Fruit fly (Drosophila melanogaster) whole organism, embryonic: ENCODE measurements around the gene Ubc7.

Source experiments
- Bgb ChIP-seq: fragments of 200-800 bp; sonication (Bioruptor generic); IDR thresholded peaks from 2 replicates; pipeline ENCODE4 v1.3.6; 2022; ENCODE audit warnings: missing biosample characterization, missing genetic modification characterization; ENCODE audit not compliant: partially characterized antibody
- CG10267 ChIP-seq: fragments of 200-800 bp; sonication (Bioruptor generic); optimal IDR thresholded peaks from 2 replicates; lab custom pipeline; 2018; ENCODE audit warnings: missing biosample characterization, mild to moderate bottlenecking, missing genetic modification characterization, moderate library complexity
- CG10321 ChIP-seq: fragments of 200-800 bp; sonication (Bioruptor generic); IDR thresholded peaks from 2 replicates; pipeline ENCODE4 v1.3.6; 2022; ENCODE audit warnings: missing biosample characterization, missing genetic modification characterization
- CG10979 ChIP-seq: fragments of 200-800 bp; sonication (Bioruptor generic); optimal IDR thresholded peaks from 2 replicates; lab custom pipeline; 2018; ENCODE audit warnings: missing biosample characterization, mild to moderate bottlenecking, missing genetic modification characterization, moderate library complexity
- CG11504 ChIP-seq: fragments of 200-800 bp; sonication (Bioruptor generic); optimal IDR thresholded peaks from 3 replicates; lab custom pipeline; 2019; ENCODE audit warnings: missing biosample characterization, mild to moderate bottlenecking, missing genetic modification characterization, moderate library complexity
- CG14710 ChIP-seq: fragments of 200-800 bp; sonication (Bioruptor generic); optimal IDR thresholded peaks from 3 replicates; lab custom pipeline; 2019; ENCODE audit warnings: missing biosample characterization, mild to moderate bottlenecking, missing genetic modification characterization, moderate library complexity
- CG15514 ChIP-seq: fragments of 200-800 bp; sonication (Bioruptor generic); optimal IDR thresholded peaks from 3 replicates; lab custom pipeline; 2017; ENCODE audit warnings: missing biosample characterization, missing genetic modification characterization, mild to moderate bottlenecking, moderate library complexity, missing genetic modification reagents
- CG16779 ChIP-seq: fragments of 200-800 bp; sonication (Bioruptor generic); IDR thresholded peaks from 2 replicates; pipeline ENCODE4 v1.3.6; 2022; ENCODE audit warnings: missing biosample characterization, missing genetic modification characterization
- CG17186 ChIP-seq: fragments of 200-800 bp; sonication (Bioruptor generic); optimal IDR thresholded peaks from 3 replicates; lab custom pipeline; 2017; ENCODE audit warnings: missing biosample characterization, missing genetic modification reagents, missing genetic modification characterization
- CG17912 ChIP-seq: fragments of 200-800 bp; sonication (Bioruptor generic); optimal IDR thresholded peaks from 2 replicates; lab custom pipeline; 2018; ENCODE audit warnings: missing biosample characterization, mild to moderate bottlenecking, missing genetic modification characterization
- CG2678 ChIP-seq: fragments of 200-800 bp; sonication (Bioruptor generic); optimal IDR thresholded peaks from 3 replicates; lab custom pipeline; 2019; ENCODE audit warnings: missing biosample characterization, mild to moderate bottlenecking, missing genetic modification characterization, moderate library complexity
- CG2712 ChIP-seq: fragments of 200-800 bp; optimal IDR thresholded peaks from 3 replicates; lab custom pipeline; 2019; ENCODE audit warnings: missing biosample characterization, mild to moderate bottlenecking, missing genetic modification characterization, moderate library complexity
- CG34224 ChIP-seq: fragments of 200-800 bp; sonication (Bioruptor generic); IDR thresholded peaks from 3 replicates; pipeline ENCODE4 v1.3.6; 2022; ENCODE audit warnings: missing biosample characterization, missing genetic modification characterization; ENCODE audit not compliant: partially characterized antibody
- CG42726 ChIP-seq: fragments of 200-800 bp; sonication (Bioruptor generic); IDR thresholded peaks from 2 replicates; pipeline ENCODE4 v1.3.6; 2022; ENCODE audit warnings: missing biosample characterization, missing genetic modification characterization; ENCODE audit not compliant: partially characterized antibody
- CG4404 ChIP-seq: fragments of 200-800 bp; sonication (Bioruptor generic); IDR thresholded peaks from 2 replicates; pipeline ENCODE4 v1.3.6; 2022; ENCODE audit warnings: missing biosample characterization, missing genetic modification characterization
- CG4854 ChIP-seq: fragments of 200-800 bp; sonication (Bioruptor generic); optimal IDR thresholded peaks from 2 replicates; lab custom pipeline; 2016; ENCODE audit warnings: missing biosample characterization, missing genetic modification characterization, inconsistent platforms
- CG6765 ChIP-seq: fragments of 200-800 bp; sonication (Bioruptor generic); optimal IDR thresholded peaks from 3 replicates; lab custom pipeline; 2017; ENCODE audit warnings: missing biosample characterization, mild to moderate bottlenecking, missing genetic modification characterization
- CG6854 ChIP-seq: fragments of 200-800 bp; sonication (Bioruptor generic); optimal IDR thresholded peaks from 3 replicates; lab custom pipeline; 2017; ENCODE audit warnings: missing biosample characterization, mild to moderate bottlenecking, missing genetic modification characterization
- CG8281 ChIP-seq: fragments of 200-800 bp; sonication (Bioruptor generic); optimal IDR thresholded peaks from 2 replicates; lab custom pipeline; 2018; ENCODE audit warnings: missing biosample characterization, mild to moderate bottlenecking, missing genetic modification characterization, moderate library complexity
- CG9215 ChIP-seq: fragments of 200-800 bp; sonication (Bioruptor generic); IDR thresholded peaks from 2 replicates; pipeline ENCODE4 v1.3.6; 2022; ENCODE audit warnings: missing biosample characterization, missing genetic modification characterization
- CTCF ChIP-seq: fragments of 200-800 bp; sonication (Bioruptor generic); optimal IDR thresholded peaks from 2 replicates; lab custom pipeline; 2017; ENCODE audit warnings: missing biosample characterization, mild to moderate bottlenecking, missing genetic modification characterization, moderate library complexity
- Dll ChIP-seq: fragments of 200-800 bp; sonication (Bioruptor generic); IDR thresholded peaks from 4 replicates; pipeline ENCODE4 v1.3.6; 2022; ENCODE audit warnings: missing biosample characterization, missing genetic modification characterization; ENCODE audit not compliant: partially characterized antibody
- Doc3 ChIP-seq: fragments of 200-800 bp; sonication (Bioruptor generic); IDR thresholded peaks from 3 replicates; pipeline ENCODE4 v1.3.6; 2022; ENCODE audit warnings: missing biosample characterization, missing genetic modification characterization; ENCODE audit not compliant: partially characterized antibody
- HLH4C ChIP-seq: fragments of 200-800 bp; sonication (Bioruptor generic); IDR thresholded peaks from 3 replicates; pipeline ENCODE4 v1.3.6; 2022; ENCODE audit warnings: missing biosample characterization, missing genetic modification characterization; ENCODE audit not compliant: partially characterized antibody
- Mes4 ChIP-seq: fragments of 200-800 bp; sonication (Bioruptor generic); optimal IDR thresholded peaks from 2 replicates; lab custom pipeline; 2016; ENCODE audit warnings: missing biosample characterization, missing genetic modification characterization
- Scr ChIP-seq: fragments of 200-800 bp; sonication (Bioruptor generic); IDR thresholded peaks from 2 replicates; pipeline ENCODE4 v1.3.6; 2022; ENCODE audit warnings: missing biosample characterization, missing genetic modification characterization; ENCODE audit not compliant: partially characterized antibody
- Trl ChIP-seq, 3 experiments: fragments of >200 bp in 2 of 3; fragments of 200-800 bp in 1 of 3; sonication (Bioruptor generic) in 1 of 3; optimal IDR thresholded peaks; 2 replicates in 1 of 3; 3 replicates in 2 of 3; lab custom pipeline; 2016 to 2017; ENCODE audit warnings: missing biosample characterization in 1 of 3, missing genetic modification characterization in 1 of 3
- Vsx1 ChIP-seq: fragments of 200-800 bp; sonication (Bioruptor generic); optimal IDR thresholded peaks from 2 replicates; lab custom pipeline; 2017; ENCODE audit warnings: missing biosample characterization, mild to moderate bottlenecking, missing genetic modification characterization, missing genetic modification reagents
- Xbp1 ChIP-seq: fragments of 200-800 bp; sonication (Bioruptor generic); optimal IDR thresholded peaks from 3 replicates; lab custom pipeline; 2016; ENCODE audit warnings: missing biosample characterization, mild to moderate bottlenecking, missing genetic modification characterization
- abd-A ChIP-seq: fragments of 200-800 bp; sonication (Bioruptor generic); optimal IDR thresholded peaks from 3 replicates; lab custom pipeline; 2019; ENCODE audit warnings: missing biosample characterization, mild to moderate bottlenecking, missing genetic modification characterization, moderate library complexity
- amos ChIP-seq: fragments of 200-800 bp; sonication (Bioruptor generic); IDR thresholded peaks from 2 replicates; pipeline ENCODE4 v1.3.6; 2022; ENCODE audit warnings: missing biosample characterization, missing genetic modification characterization; ENCODE audit not compliant: partially characterized antibody
- bbx ChIP-seq: fragments of 200-800 bp; sonication (Bioruptor generic); IDR thresholded peaks from 2 replicates; pipeline ENCODE4 v1.3.6; 2022; ENCODE audit warnings: missing biosample characterization, missing genetic modification characterization; ENCODE audit not compliant: partially characterized antibody
- chinmo ChIP-seq: fragments of 200-800 bp; sonication (Bioruptor generic); IDR thresholded peaks from 4 replicates; pipeline ENCODE4 v1.3.6; 2022; ENCODE audit warnings: missing biosample characterization, missing genetic modification characterization; ENCODE audit not compliant: partially characterized antibody
- ci ChIP-seq: fragments of 200-800 bp; sonication (Bioruptor generic); IDR thresholded peaks from 3 replicates; pipeline ENCODE4 v1.3.6; 2022; ENCODE audit warnings: missing biosample characterization, missing genetic modification characterization
- disco-r ChIP-seq: fragments of 200-800 bp; sonication (Bioruptor generic); optimal IDR thresholded peaks from 2 replicates; lab custom pipeline; 2016; ENCODE audit warnings: missing biosample characterization, missing genetic modification characterization
- fd64A ChIP-seq: fragments of 200-800 bp; sonication (Bioruptor generic); optimal IDR thresholded peaks from 3 replicates; lab custom pipeline; 2018; ENCODE audit warnings: missing biosample characterization, mild to moderate bottlenecking, missing genetic modification characterization
- gcm2 ChIP-seq: fragments of 200-800 bp; sonication (Bioruptor generic); optimal IDR thresholded peaks from 2 replicates; lab custom pipeline; 2016; ENCODE audit warnings: missing biosample characterization, missing genetic modification characterization
- gfzf ChIP-seq: fragments of 200-800 bp; sonication (Bioruptor generic); optimal IDR thresholded peaks from 2 replicates; lab custom pipeline; 2016; ENCODE audit warnings: missing biosample characterization, mild to moderate bottlenecking, missing genetic modification characterization, moderate library complexity
- inv ChIP-seq: fragments of 200-800 bp; sonication (Bioruptor generic); IDR thresholded peaks from 2 replicates; pipeline ENCODE4 v1.3.6; 2022; ENCODE audit warnings: missing biosample characterization, missing genetic modification characterization; ENCODE audit not compliant: partially characterized antibody
- luna ChIP-seq: fragments of 200-800 bp; sonication (Bioruptor generic); optimal IDR thresholded peaks from 2 replicates; lab custom pipeline; 2016; ENCODE audit warnings: missing biosample characterization, missing genetic modification characterization
- nerfin-2 ChIP-seq: fragments of 200-800 bp; sonication (Bioruptor generic); IDR thresholded peaks from 2 replicates; pipeline ENCODE4 v1.3.6; 2022; ENCODE audit warnings: missing biosample characterization, missing genetic modification characterization; ENCODE audit not compliant: partially characterized antibody
- nmo ChIP-seq: fragments of 200-800 bp; sonication (Bioruptor generic); optimal IDR thresholded peaks from 2 replicates; lab custom pipeline; 2018; ENCODE audit warnings: missing biosample characterization, mild to moderate bottlenecking, missing genetic modification characterization, moderate library complexity
- otp ChIP-seq: fragments of 200-800 bp; sonication (Bioruptor generic); IDR thresholded peaks from 3 replicates; pipeline ENCODE4, ENCODE4 v1.3.6; 2022; ENCODE audit warnings: missing biosample characterization, missing genetic modification characterization
- pfk ChIP-seq: fragments of 200-800 bp; sonication (Bioruptor generic); optimal IDR thresholded peaks from 2 replicates; lab custom pipeline; 2018; ENCODE audit warnings: missing biosample characterization, mild to moderate bottlenecking, missing genetic modification characterization, moderate library complexity
- rib ChIP-seq: fragments of 200-800 bp; sonication (Bioruptor generic); IDR thresholded peaks from 2 replicates; pipeline ENCODE4 v1.3.6; 2022; ENCODE audit warnings: missing biosample characterization, missing genetic modification characterization
- tna ChIP-seq: fragments of 200-800 bp; sonication (Bioruptor generic); IDR thresholded peaks from 2 replicates; pipeline ENCODE4 v1.3.6; 2022; ENCODE audit warnings: missing biosample characterization, missing genetic modification characterization; ENCODE audit not compliant: partially characterized antibody
- unc-4 ChIP-seq: fragments of 200-800 bp; sonication (Bioruptor generic); IDR thresholded peaks from 2 replicates; pipeline ENCODE4 v1.3.6; 2022; ENCODE audit warnings: missing biosample characterization, missing genetic modification characterization; ENCODE audit not compliant: partially characterized antibody

Gene Ubc7

DNA sequence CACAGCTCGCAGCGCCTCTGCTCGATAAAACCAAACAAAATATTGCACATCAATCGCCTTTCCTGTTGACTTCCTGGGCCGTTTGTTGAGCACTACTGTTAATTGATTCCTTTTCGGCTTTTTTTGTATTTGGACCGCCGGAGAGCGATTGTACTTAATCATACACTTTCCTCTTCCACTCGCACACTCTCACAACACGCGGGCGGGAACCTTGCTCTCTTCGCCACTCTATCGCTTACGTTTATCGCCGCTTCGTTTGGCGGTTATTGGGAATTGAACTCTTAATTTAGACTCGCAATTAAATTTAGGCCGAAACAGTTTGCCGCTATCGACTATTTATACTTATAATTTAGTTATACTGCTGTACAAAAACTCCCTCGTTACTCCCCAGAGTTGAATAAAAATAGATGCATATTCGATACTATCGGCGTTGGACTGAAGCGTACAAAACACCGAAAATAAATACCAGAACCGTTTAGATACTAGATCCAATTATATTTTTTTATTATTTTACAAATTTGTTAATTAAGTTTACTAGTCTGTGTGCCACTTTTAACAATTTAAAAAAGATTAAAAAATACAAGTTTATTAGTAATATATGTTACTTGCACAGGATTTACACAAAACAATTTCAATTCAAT lies 39.8 kb upstream of the Ubc7 start, which contains the start of gene Arp2 (continued):
- TF ChIP-seq CG4404 = no peak
- TF ChIP-seq gcm2 (GFP tag; lab: Kevin White, UChicago) = no peak
- no peak for TF ChIP-seq CG17186 (GFP tag; lab: Kevin White, UChicago)
- TF ChIP-seq CG15514 (GFP tag; lab: Kevin White, UChicago) = peak; percentile 41
- no peak for TF ChIP-seq CTCF (GFP tag; lab: Kevin White, UChicago)
- peak; percentile 65 for TF ChIP-seq gfzf (GFP tag; lab: Kevin White, UChicago)
- no peak for TF ChIP-seq disco-r (GFP tag; lab: Kevin White, UChicago)
- TF ChIP-seq CG17912 (GFP tag; lab: Kevin White, UChicago) = no peak
- TF ChIP-seq Trl (optimal IDR thresholded peaks at IDR 0.05; lab: Kevin White, UChicago) = peak; percentile 55 to 70
- no peak for TF ChIP-seq Trl (GFP tag; optimal IDR thresholded peaks at IDR 0.05; lab: Kevin White, UChicago)
- TF ChIP-seq rib (GFP tag; lab: Robert Waterston, UW) = no peak
- no peak for TF ChIP-seq CG10979
- peak; percentile 59; the same call in 1 of the 3 replicates for TF ChIP-seq HLH4C (GFP tag; lab: Robert Waterston, UW)
- TF ChIP-seq Dll = peak; percentile 72; the same call in 3 of the 4 replicates
- TF ChIP-seq ci (GFP tag; lab: Robert Waterston, UW) = 0 out of 3 replicates have a peak, but pooled peaks have one; percentile 12
- peak; percentile 11 for TF ChIP-seq CG10267
- TF ChIP-seq CG42726 (GFP tag; lab: Robert Waterston, UW) = 0 out of 2 replicates have a peak, but pooled peaks have one; percentile 3
- no peak for TF ChIP-seq CG10321 (GFP tag; lab: Robert Waterston, UW)
- TF ChIP-seq Bgb (GFP tag; lab: Robert Waterston, UW) = peak; percentile 64; the same call in 1 of the 2 replicates
- TF ChIP-seq CG6854 (GFP tag; lab: Kevin White, UChicago) = no peak
- peak; percentile 69 for TF ChIP-seq CG34224 (GFP tag; lab: Robert Waterston, UW)
- TF ChIP-seq CG6765 (GFP tag; lab: Kevin White, UChicago) = no peak
- peak; percentile 12 for TF ChIP-seq CG2712 (tag; lab: Kevin White, UChicago)
- TF ChIP-seq otp = no peak
- no peak for TF ChIP-seq pfk (GFP tag; lab: Kevin White, UChicago)
- no peak for TF ChIP-seq CG8281 (tag; lab: Kevin White, UChicago)
- no peak for TF ChIP-seq Xbp1 (GFP tag; lab: Kevin White, UChicago)
- peak; percentile 14 for TF ChIP-seq nmo (GFP tag; lab: Kevin White, UChicago)
- TF ChIP-seq luna (GFP tag; lab: Kevin White, UChicago) = no peak
- 0 out of 4 replicates have a peak, but pooled peaks have one; percentile 16 for TF ChIP-seq chinmo
- TF ChIP-seq bbx (GFP tag; lab: Robert Waterston, UW) = peak; percentile 65
- peak; percentile 66 for TF ChIP-seq inv (GFP tag; lab: Robert Waterston, UW)
- peak; percentile 56 for TF ChIP-seq CG14710 (tag; lab: Kevin White, UChicago)
- TF ChIP-seq nerfin-2 = 0 out of 2 replicates have a peak, but pooled peaks have one; percentile 25
- no peak for TF ChIP-seq CG2678 (tag; lab: Kevin White, UChicago)
- TF ChIP-seq Vsx1 = no peak
- no peak for TF ChIP-seq CG9215
- no peak for TF ChIP-seq CG4854 (GFP tag; lab: Kevin White, UChicago)
- peak; percentile 72; the same call in 1 of the 2 replicates for TF ChIP-seq amos (GFP tag; lab: Robert Waterston, UW)
- no peak for TF ChIP-seq Mes4 (GFP tag; lab: Kevin White, UChicago)
- TF ChIP-seq CG11504 = peak; percentile 2
- no peak for TF ChIP-seq CG16779 (GFP tag; lab: Robert Waterston, UW)
- no peak for TF ChIP-seq abd-A
- no peak for TF ChIP-seq fd64A (GFP tag; lab: Kevin White, UChicago)
- TF ChIP-seq unc-4 = peak; percentile 74
- TF ChIP-seq Doc3 (GFP tag; lab: Robert Waterston, UW) = peak; percentile 63; the same call in 2 of the 3 replicates
- peak; percentile 80 for TF ChIP-seq Scr (GFP tag; lab: Robert Waterston, UW)
- peak; percentile 26; the same call in 1 of the 2 replicates for TF ChIP-seq tna (GFP tag; lab: Robert Waterston, UW)
